Fruit fly (Drosophila melanogaster) whole organism, adult: ENCODE measurements around the gene CG31789.
A peak's percentile ranks its signal among the peaks of the same experiment; 100 is the strongest.

ENCODE experiments used
- CG11617 ChIP-seq: fragments of 200-800 bp; sonication (Bioruptor generic); optimal IDR thresholded peaks from 2 replicates; lab custom pipeline; 2017; ENCODE audit warnings: mild to moderate bottlenecking, missing biosample characterization, missing genetic modification reagents, missing genetic modification characterization
- CG12768 ChIP-seq: fragments of 200-800 bp; sonication (Bioruptor generic); optimal IDR thresholded peaks from 2 replicates; lab custom pipeline; 2017; ENCODE audit warnings: missing biosample characterization, missing genetic modification characterization, mild to moderate bottlenecking, moderate library complexity, missing genetic modification reagents
- CG14711 ChIP-seq: fragments of 200-800 bp; sonication (Bioruptor generic); optimal IDR thresholded peaks from 2 replicates; lab custom pipeline; 2018; ENCODE audit warnings: missing biosample characterization, mild to moderate bottlenecking, missing genetic modification characterization, moderate library complexity
- CG1620 ChIP-seq: fragments of 200-800 bp; sonication (Bioruptor generic); optimal IDR thresholded peaks from 2 replicates; lab custom pipeline; 2016; ENCODE audit warnings: missing biosample characterization, missing genetic modification characterization
- CG33017 ChIP-seq: fragments of 200-800 bp; sonication (Bioruptor generic); optimal IDR thresholded peaks from 2 replicates; lab custom pipeline; 2018; ENCODE audit warnings: missing biosample characterization, mild to moderate bottlenecking, missing genetic modification characterization, moderate library complexity
- CG7101 ChIP-seq: fragments of 200-800 bp; sonication (Bioruptor generic); optimal IDR thresholded peaks from 2 replicates; lab custom pipeline; 2018; ENCODE audit warnings: missing biosample characterization, mild to moderate bottlenecking, missing genetic modification characterization, moderate library complexity
- Clk ChIP-seq: fragments of 200-800 bp; sonication (Bioruptor generic); optimal IDR thresholded peaks from 2 replicates; lab custom pipeline; 2017; ENCODE audit warnings: missing biosample characterization, missing genetic modification characterization
- Hr96 ChIP-seq: fragments of 200-800 bp; sonication (Bioruptor generic); optimal IDR thresholded peaks from 2 replicates; lab custom pipeline; 2016; ENCODE audit warnings: missing biosample characterization, missing genetic modification characterization
- Mnt ChIP-seq: fragments of 200-800 bp; sonication (Bioruptor generic); optimal IDR thresholded peaks from 2 replicates; lab custom pipeline; 2016; ENCODE audit warnings: missing biosample characterization, mild to moderate bottlenecking, missing genetic modification characterization
- bab1 ChIP-seq: fragments of 200-800 bp; sonication (Bioruptor generic); optimal IDR thresholded peaks from 3 replicates; lab custom pipeline; 2019; ENCODE audit warnings: missing biosample characterization, mild to moderate bottlenecking, missing genetic modification characterization, moderate library complexity
- cic ChIP-seq: fragments of 200-800 bp; sonication (Bioruptor generic); optimal IDR thresholded peaks from 2 replicates; lab custom pipeline; 2017; ENCODE audit warnings: missing biosample characterization, mild to moderate bottlenecking, missing genetic modification characterization, moderate library complexity
- kay ChIP-seq: fragments of 200-800 bp; sonication (Bioruptor generic); peaks from one replicate; lab custom pipeline; 2016; ENCODE audit warnings: missing biosample characterization, missing genetic modification characterization, borderline replicate concordance
- pad ChIP-seq: fragments of 200-800 bp; sonication (Bioruptor generic); optimal IDR thresholded peaks from 3 replicates; lab custom pipeline; 2017; ENCODE audit warnings: missing biosample characterization, missing genetic modification characterization, mild to moderate bottlenecking, moderate library complexity, missing genetic modification reagents
- tj ChIP-seq: fragments of 200-800 bp; sonication (Bioruptor generic); optimal IDR thresholded peaks from 3 replicates; lab custom pipeline; 2017; ENCODE audit warnings: missing biosample characterization, mild to moderate bottlenecking, missing genetic modification characterization, moderate library complexity
- toe ChIP-seq: fragments of 200-800 bp; sonication (Bioruptor generic); optimal IDR thresholded peaks from 2 replicates; lab custom pipeline; 2016; ENCODE audit warnings: missing biosample characterization, missing genetic modification characterization

CG31789 gene

dm6 chr2L:18652663-18653327, 47.1 kb downstream of the CG31789 start, which contains the start of gene Cyp310a1:
TSS of gene Cyp310a1 (minus strand) at chr2L:18653010.
- TF ChIP-seq bab1 (GFP tag; lab: Kevin White, UChicago): no peak
- TF ChIP-seq cic: no peak
- TF ChIP-seq CG7101 (tag; lab: Kevin White, UChicago): no peak
- TF ChIP-seq CG12768 (GFP tag; lab: Kevin White, UChicago): no peak
- TF ChIP-seq Clk: no peak
- no peak for TF ChIP-seq tj (GFP tag; lab: Kevin White, UChicago)
- TF ChIP-seq CG11617 (GFP tag; lab: Kevin White, UChicago): no peak
- no peak for TF ChIP-seq pad (GFP tag; lab: Kevin White, UChicago)
- TF ChIP-seq Hr96: no peak
- no peak for TF ChIP-seq CG1620 (GFP tag; lab: Kevin White, UChicago)
- TF ChIP-seq Mnt: no peak
- TF ChIP-seq toe (GFP tag; lab: Kevin White, UChicago): no peak
- no peak for TF ChIP-seq CG33017 (tag; lab: Kevin White, UChicago)
- TF ChIP-seq kay (GFP tag; lab: Kevin White, UChicago): no peak

dm6 chr2L:18653328-18653675, 47.6 kb downstream of the CG31789 start:
- peak; percentile 23 for TF ChIP-seq CG14711 (tag; lab: Kevin White, UChicago)
- no peak for TF ChIP-seq cic
- TF ChIP-seq Mnt: no peak
- no peak for TF ChIP-seq CG12768 (GFP tag; lab: Kevin White, UChicago)
